Fruit fly (Drosophila melanogaster) Kc167 (cell line): Measurements from ENCODE around the gene PAN3.

Experiments used
- h ChIP-seq: fragments of >200 bp; optimal IDR thresholded peaks from 3 replicates; lab custom pipeline; 2018; ENCODE audit warnings: missing external identifiers
- ttk ChIP-seq: sonication (Bioruptor generic); optimal IDR thresholded peaks from 2 replicates; lab custom pipeline; 2017; ENCODE audit warnings: missing external identifiers

DNA sequence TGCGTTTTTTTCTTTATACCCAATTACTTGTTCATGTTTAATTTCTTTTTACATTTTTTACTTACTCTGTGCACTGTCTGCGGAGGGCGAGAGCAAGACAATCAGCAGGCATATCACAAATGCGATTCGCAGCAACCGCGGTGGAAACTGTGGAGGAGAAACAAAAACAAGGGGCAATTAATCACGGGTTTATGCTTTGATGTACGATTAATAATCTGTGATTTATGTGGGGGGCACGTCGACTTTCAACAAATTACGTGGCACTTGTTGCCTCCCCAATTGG is 26.6 kb downstream of the PAN3 start:
- TF ChIP-seq h (lab: Kevin White, UChicago) = no peak
- no peak for TF ChIP-seq ttk (lab: Kevin White, UChicago)
